Fruit fly (Drosophila melanogaster) whole organism, embryonic: Measurements from ENCODE around the gene akirin.
A peak's percentile ranks its signal among the peaks of the same experiment; 100 is the strongest.

ENCODE experiments used
- Aef1 ChIP-seq: fragments of 200-800 bp; sonication (Bioruptor generic); IDR thresholded peaks from 3 replicates; pipeline ENCODE4 v1.3.6; 2022; ENCODE audit warnings: missing biosample characterization, missing genetic modification characterization
- Antp ChIP-seq: fragments of 200-800 bp; sonication (Bioruptor generic); optimal IDR thresholded peaks from 3 replicates; lab custom pipeline; 2016; ENCODE audit warnings: missing biosample characterization, missing genetic modification characterization
- Bdp1 ChIP-seq: fragments of 200-800 bp; sonication (Bioruptor generic); optimal IDR thresholded peaks from 3 replicates; lab custom pipeline; 2016; ENCODE audit warnings: missing biosample characterization, missing genetic modification characterization
- Blimp-1 ChIP-seq: fragments of 200-800 bp; sonication (Bioruptor generic); optimal IDR thresholded peaks from 3 replicates; lab custom pipeline; 2018; ENCODE audit warnings: missing biosample characterization, missing genetic modification characterization, mild to moderate bottlenecking, moderate library complexity, missing genetic modification reagents
- Bteb2 ChIP-seq: fragments of 200-800 bp; sonication (Bioruptor generic); optimal IDR thresholded peaks from 2 replicates; lab custom pipeline; 2016; ENCODE audit warnings: missing biosample characterization, missing genetic modification characterization
- CG10147 ChIP-seq: fragments of 200-800 bp; sonication (Bioruptor generic); optimal IDR thresholded peaks from 2 replicates; lab custom pipeline; 2019; ENCODE audit warnings: missing biosample characterization, mild to moderate bottlenecking, missing genetic modification characterization, moderate library complexity
- CG11398 ChIP-seq: fragments of 200-800 bp; sonication (Bioruptor generic); optimal IDR thresholded peaks from 2 replicates; lab custom pipeline; 2016; ENCODE audit warnings: missing biosample characterization, missing genetic modification characterization
- CG11456 ChIP-seq: fragments of 200-800 bp; sonication (Bioruptor generic); IDR thresholded peaks from 3 replicates; pipeline ENCODE4 v1.3.6; 2022; ENCODE audit warnings: missing biosample characterization, missing genetic modification characterization
- CG11560 ChIP-seq: fragments of 200-800 bp; sonication (Bioruptor generic); IDR thresholded peaks from 3 replicates; pipeline ENCODE4 v1.3.6; 2022; ENCODE audit warnings: missing biosample characterization, missing genetic modification characterization
- CG11723 ChIP-seq: fragments of 200-800 bp; sonication (Bioruptor generic); optimal IDR thresholded peaks from 2 replicates; lab custom pipeline; 2017; ENCODE audit warnings: missing biosample characterization, mild to moderate bottlenecking, missing genetic modification characterization
- CG13775 ChIP-seq: fragments of 200-800 bp; sonication (Bioruptor generic); optimal IDR thresholded peaks from 3 replicates; lab custom pipeline; 2017; ENCODE audit warnings: missing biosample characterization, mild to moderate bottlenecking, missing genetic modification characterization
- CG14710 ChIP-seq: fragments of 200-800 bp; sonication (Bioruptor generic); optimal IDR thresholded peaks from 3 replicates; lab custom pipeline; 2019; ENCODE audit warnings: missing biosample characterization, mild to moderate bottlenecking, missing genetic modification characterization, moderate library complexity
- CG16813 ChIP-seq: fragments of 200-800 bp; sonication (Bioruptor generic); IDR thresholded peaks from 3 replicates; pipeline ENCODE4 v1.3.6; 2022; ENCODE audit warnings: missing biosample characterization, missing genetic modification characterization; ENCODE audit not compliant: partially characterized antibody
- CG17568 ChIP-seq: fragments of 200-800 bp; sonication (Bioruptor generic); optimal IDR thresholded peaks from 2 replicates; lab custom pipeline; 2018; ENCODE audit warnings: missing biosample characterization, mild to moderate bottlenecking, missing genetic modification characterization, moderate library complexity
- CG17912 ChIP-seq: fragments of 200-800 bp; sonication (Bioruptor generic); optimal IDR thresholded peaks from 2 replicates; lab custom pipeline; 2018; ENCODE audit warnings: missing biosample characterization, mild to moderate bottlenecking, missing genetic modification characterization
- CG1792 ChIP-seq: fragments of 200-800 bp; sonication (Bioruptor generic); optimal IDR thresholded peaks from 2 replicates; lab custom pipeline; 2016; ENCODE audit warnings: missing biosample characterization, missing genetic modification characterization
- CG18476 ChIP-seq: fragments of 200-800 bp; sonication (Bioruptor generic); optimal IDR thresholded peaks from 2 replicates; lab custom pipeline; 2016; ENCODE audit warnings: missing biosample characterization, mild to moderate bottlenecking, missing genetic modification characterization
- CG18764 ChIP-seq: fragments of 200-800 bp; sonication (Bioruptor generic); optimal IDR thresholded peaks from 3 replicates; lab custom pipeline; 2016; ENCODE audit warnings: missing biosample characterization, missing genetic modification characterization
- CG4282 ChIP-seq: fragments of 200-800 bp; sonication (Bioruptor generic); optimal IDR thresholded peaks from 2 replicates; lab custom pipeline; 2016; ENCODE audit warnings: missing biosample characterization, missing genetic modification characterization
- D ChIP-seq, 2 experiments: fragments of 200-800 bp in 1 of 2; fragments of >200 bp in 1 of 2; sonication (Bioruptor generic) in 1 of 2; optimal IDR thresholded peaks; 2 replicates in 1 of 2; 3 replicates in 1 of 2; lab custom pipeline; 2017; ENCODE audit warnings: mild to moderate bottlenecking in 1 of 2, missing biosample characterization in 1 of 2, missing genetic modification characterization in 1 of 2, missing genetic modification reagents in 1 of 2
- Dll ChIP-seq: fragments of 200-800 bp; sonication (Bioruptor generic); IDR thresholded peaks from 4 replicates; pipeline ENCODE4 v1.3.6; 2022; ENCODE audit warnings: missing biosample characterization, missing genetic modification characterization; ENCODE audit not compliant: partially characterized antibody
- Dp ChIP-seq: fragments of 200-800 bp; sonication (Bioruptor generic); optimal IDR thresholded peaks from 2 replicates; lab custom pipeline; 2018; ENCODE audit warnings: missing biosample characterization, mild to moderate bottlenecking, missing genetic modification characterization, moderate library complexity
- ERR ChIP-seq: fragments of 200-800 bp; sonication (Bioruptor generic); optimal IDR thresholded peaks from 2 replicates; lab custom pipeline; 2016; ENCODE audit warnings: missing biosample characterization, missing genetic modification characterization
- Ets65A ChIP-seq: fragments of 200-800 bp; sonication (Bioruptor generic); peaks from one replicate; lab custom pipeline; 2016; ENCODE audit warnings: missing biosample characterization, missing genetic modification characterization
- Jarid2 ChIP-seq: fragments of 200-800 bp; sonication (Bioruptor generic); optimal IDR thresholded peaks from 3 replicates; lab custom pipeline; 2017; ENCODE audit warnings: mild to moderate bottlenecking, missing biosample characterization, missing genetic modification reagents, missing genetic modification characterization
- Kr ChIP-seq: fragments of 200-800 bp; sonication (Bioruptor generic); optimal IDR thresholded peaks from 2 replicates; lab custom pipeline; 2017; ENCODE audit warnings: missing biosample characterization, mild to moderate bottlenecking, missing genetic modification characterization
- Lhr ChIP-seq: fragments of 200-800 bp; sonication (Bioruptor generic); optimal IDR thresholded peaks from 3 replicates; lab custom pipeline; 2017; ENCODE audit warnings: mild to moderate bottlenecking, missing biosample characterization, missing genetic modification reagents, missing genetic modification characterization
- Lim3 ChIP-seq: fragments of 200-800 bp; sonication (Bioruptor generic); IDR thresholded peaks from 2 replicates; pipeline ENCODE4 v1.3.6; 2022; ENCODE audit warnings: missing biosample characterization, missing genetic modification characterization
- Mes4 ChIP-seq: fragments of 200-800 bp; sonication (Bioruptor generic); optimal IDR thresholded peaks from 2 replicates; lab custom pipeline; 2016; ENCODE audit warnings: missing biosample characterization, missing genetic modification characterization
- Mrtf ChIP-seq: fragments of 200-800 bp; sonication (Bioruptor generic); IDR thresholded peaks from 3 replicates; pipeline ENCODE4 v1.3.6; 2022; ENCODE audit warnings: missing biosample characterization, missing genetic modification characterization
- NFAT ChIP-seq: fragments of 200-800 bp; sonication (Bioruptor generic); IDR thresholded peaks from 2 replicates; pipeline ENCODE4 v1.3.6; 2022; ENCODE audit warnings: missing biosample characterization, missing genetic modification characterization
- NK7.1 ChIP-seq: fragments of 200-800 bp; sonication (Bioruptor generic); optimal IDR thresholded peaks from 3 replicates; lab custom pipeline; 2016; ENCODE audit warnings: missing biosample characterization, missing genetic modification characterization
- Scr ChIP-seq: fragments of 200-800 bp; sonication (Bioruptor generic); IDR thresholded peaks from 2 replicates; pipeline ENCODE4 v1.3.6; 2022; ENCODE audit warnings: missing biosample characterization, missing genetic modification characterization; ENCODE audit not compliant: partially characterized antibody
- Side ChIP-seq: fragments of 200-800 bp; sonication (Bioruptor generic); optimal IDR thresholded peaks from 2 replicates; lab custom pipeline; 2016; ENCODE audit warnings: missing biosample characterization, missing genetic modification characterization
- Tbp ChIP-seq: fragments of >200 bp; optimal IDR thresholded peaks from 2 replicates; lab custom pipeline; 2018; ENCODE audit warnings: missing biosample characterization, missing genetic modification characterization
- cas ChIP-seq: fragments of 200-800 bp; sonication (Bioruptor generic); IDR thresholded peaks from 2 replicates; pipeline ENCODE4 v1.3.6; 2022; ENCODE audit warnings: missing biosample characterization, missing genetic modification characterization
- cato ChIP-seq: fragments of 200-800 bp; sonication (Bioruptor generic); optimal IDR thresholded peaks from 2 replicates; lab custom pipeline; 2016; ENCODE audit warnings: missing biosample characterization, missing genetic modification characterization, borderline replicate concordance
- croc ChIP-seq: fragments of 200-800 bp; sonication (Bioruptor generic); conservative IDR thresholded peaks from 3 replicates; pipeline ENCODE4 v1.3.6; 2022; ENCODE audit warnings: missing biosample characterization, missing genetic modification characterization
- crol ChIP-seq: fragments of 200-800 bp; sonication (Bioruptor generic); IDR thresholded peaks from 2 replicates; pipeline ENCODE4 v1.3.6; 2022; ENCODE audit warnings: missing biosample characterization, missing genetic modification characterization
- gcm ChIP-seq: fragments of 200-800 bp; sonication (Bioruptor generic); optimal IDR thresholded peaks from 2 replicates; lab custom pipeline; 2019; ENCODE audit warnings: missing biosample characterization, mild to moderate bottlenecking, missing genetic modification characterization, moderate library complexity
- gsb-n ChIP-seq: fragments of 200-800 bp; sonication (Bioruptor generic); optimal IDR thresholded peaks from 3 replicates; lab custom pipeline; 2018; ENCODE audit warnings: missing biosample characterization, mild to moderate bottlenecking, missing genetic modification characterization
- h ChIP-seq: fragments of >200 bp; optimal IDR thresholded peaks from 2 replicates; lab custom pipeline; 2017
- ham ChIP-seq: fragments of 200-800 bp; sonication (Bioruptor generic); IDR thresholded peaks from 2 replicates; pipeline ENCODE4 v1.3.6; 2022; ENCODE audit warnings: missing biosample characterization, missing genetic modification characterization
- jing ChIP-seq: fragments of 200-800 bp; sonication (Bioruptor generic); optimal IDR thresholded peaks from 2 replicates; lab custom pipeline; 2018; ENCODE audit warnings: missing biosample characterization, mild to moderate bottlenecking, missing genetic modification characterization
- kah ChIP-seq: fragments of 200-800 bp; sonication (Bioruptor generic); optimal IDR thresholded peaks from 2 replicates; lab custom pipeline; 2018; ENCODE audit warnings: missing biosample characterization, mild to moderate bottlenecking, missing genetic modification characterization
- knrl ChIP-seq: fragments of 200-800 bp; sonication (Bioruptor generic); IDR thresholded peaks from 3 replicates; pipeline ENCODE4 v1.3.6; 2022; ENCODE audit warnings: missing biosample characterization, missing genetic modification characterization; ENCODE audit not compliant: partially characterized antibody
- pnt ChIP-seq: fragments of 200-800 bp; sonication (Bioruptor generic); optimal IDR thresholded peaks from 3 replicates; lab custom pipeline; 2016; ENCODE audit warnings: missing biosample characterization, missing genetic modification characterization
- pum ChIP-seq: fragments of 200-800 bp; sonication (Bioruptor generic); optimal IDR thresholded peaks from 2 replicates; lab custom pipeline; 2016; ENCODE audit warnings: missing biosample characterization, missing genetic modification characterization
- sqz ChIP-seq: fragments of 200-800 bp; sonication (Bioruptor generic); optimal IDR thresholded peaks from 3 replicates; lab custom pipeline; 2018; ENCODE audit warnings: missing biosample characterization, mild to moderate bottlenecking, missing genetic modification characterization
- tap ChIP-seq: fragments of 200-800 bp; optimal IDR thresholded peaks from 3 replicates; lab custom pipeline; 2019; ENCODE audit warnings: missing biosample characterization, mild to moderate bottlenecking, missing genetic modification characterization, moderate library complexity
- vfl ChIP-seq: fragments of 200-800 bp; sonication (Bioruptor generic); optimal IDR thresholded peaks from 2 replicates; lab custom pipeline; 2016; ENCODE audit warnings: missing biosample characterization, missing genetic modification characterization

Gene akirin

DNA sequence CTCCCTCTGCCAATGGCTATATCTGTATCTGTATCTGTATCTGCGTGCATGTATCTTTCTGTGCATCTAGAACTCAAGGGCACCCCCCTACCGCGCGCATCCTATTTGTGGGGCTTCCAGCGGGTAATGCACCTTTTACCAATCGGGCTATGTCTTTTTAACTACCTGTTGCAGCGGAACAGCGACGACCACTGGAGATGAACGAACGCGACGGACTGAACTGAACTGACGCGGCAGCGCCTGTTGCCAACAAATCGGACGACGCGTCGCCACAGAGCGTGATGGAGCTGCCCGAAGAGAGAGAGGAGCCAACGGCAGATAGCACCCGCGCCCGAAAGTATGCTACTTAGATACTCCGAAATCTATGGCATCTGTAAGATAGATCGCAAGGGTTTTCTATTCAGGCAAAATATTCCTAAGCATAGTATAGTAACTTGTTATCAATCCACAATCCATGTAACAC lies 24.6 kb upstream of the akirin start, which contains the start of gene Cln7 (continued):
- TF ChIP-seq NK7.1 (no peak), Bdp1 (GFP tag; lab: Kevin White, UChicago) (no peak), croc (GFP tag; lab: Robert Waterston, UW) (no peak), CG11456 (GFP tag; lab: Robert Waterston, UW) (no peak), kah (GFP tag; lab: Kevin White, UChicago) (peak; percentile 98), CG18764 (GFP tag; lab: Kevin White, UChicago) (no peak), Dll (GFP tag; lab: Robert Waterston, UW) (0 out of 4 replicates have a peak, but pooled peaks have one; percentile 24), h (lab: Kevin White, UChicago) (no peak), D (optimal IDR thresholded peaks at IDR 0.05; lab: Kevin White, UChicago) (no peak), D (GFP tag; optimal IDR thresholded peaks at IDR 0.05; lab: Kevin White, UChicago) (no peak), tap (tag; lab: Kevin White, UChicago) (no peak), CG11723 (GFP tag; lab: Kevin White, UChicago) (no peak), Kr (GFP tag; lab: Kevin White, UChicago) (no peak), Mrtf (GFP tag; lab: Robert Waterston, UW) (no peak), NFAT (peak; percentile 50; the same call in 1 of the 2 replicates), vfl (GFP tag; lab: Kevin White, UChicago) (no peak), Jarid2 (GFP tag; lab: Kevin White, UChicago) (peak; percentile 92), CG17912 (peak; percentile 50), Dp (GFP tag; lab: Kevin White, UChicago) (no peak), CG10147 (GFP tag; lab: Kevin White, UChicago) (peak; percentile 42), knrl (GFP tag; lab: Robert Waterston, UW) (0 out of 3 replicates have a peak, but pooled peaks have one; percentile 27), CG4282 (GFP tag; lab: Kevin White, UChicago) (no peak), Scr (peak; percentile 46), Antp (GFP tag; lab: Kevin White, UChicago) (no peak), crol (GFP tag; lab: Robert Waterston, UW) (peak; percentile 86), pum (GFP tag; lab: Kevin White, UChicago) (no peak), Ets65A (no peak), Tbp (no peak), gsb-n (tag; lab: Kevin White, UChicago) (peak; percentile 23), CG11560 (tag; lab: Robert Waterston, UW) (no peak), Bteb2 (GFP tag; lab: Kevin White, UChicago) (no peak), Lim3 (GFP tag; lab: Robert Waterston, UW) (no peak), Side (GFP tag; lab: Kevin White, UChicago) (peak; percentile 30), pnt (no peak), CG18476 (GFP tag; lab: Kevin White, UChicago) (no peak), cas (no peak), ERR (GFP tag; lab: Kevin White, UChicago) (peak; percentile 22), sqz (peak; percentile 39), cato (no peak), Blimp-1 (GFP tag; lab: Kevin White, UChicago) (no peak), Aef1 (GFP tag; lab: Robert Waterston, UW) (no peak), CG13775 (GFP tag; lab: Kevin White, UChicago) (no peak), Mes4 (GFP tag; lab: Kevin White, UChicago) (no peak), CG17568 (GFP tag; lab: Kevin White, UChicago) (no peak), gcm (peak; percentile 43), CG1792 (no peak), CG14710 (tag; lab: Kevin White, UChicago) (peak; percentile 20), CG11398 (GFP tag; lab: Kevin White, UChicago) (peak; percentile 26), ham (GFP tag; lab: Robert Waterston, UW) (no peak), CG16813 (GFP tag; lab: Robert Waterston, UW) (no peak), Lhr (no peak), jing (GFP tag; lab: Kevin White, UChicago) (no peak)
